Worm (Caenorhabditis elegans) whole organism, early embryonic: ENCODE results near the gene mak-1.

ENCODE experiments used
- B0310.2 ChIP-seq: sonication (generic microtip); optimal IDR thresholded peaks from 2 replicates; lab custom pipeline; 2016; ENCODE audit warnings: mild to moderate bottlenecking, missing genetic modification characterization, missing compliant biosample characterization
- F13C5.2 ChIP-seq: sonication (generic microtip); optimal IDR thresholded peaks from 2 replicates; lab custom pipeline; 2017; ENCODE audit warnings: mild to moderate bottlenecking, missing genetic modification characterization, inconsistent platforms, missing compliant biosample characterization
- ama-1 ChIP-seq: fragments of 150-350 bp; optimal IDR thresholded peaks from 2 replicates; lab custom pipeline; 2014
- ceh-36 ChIP-seq: sonication (generic microtip); optimal IDR thresholded peaks from 2 replicates; lab custom pipeline; 2016; ENCODE audit warnings: missing genetic modification characterization, inconsistent platforms, missing compliant biosample characterization
- ets-7 ChIP-seq: sonication (generic microtip); optimal IDR thresholded peaks from 2 replicates; lab custom pipeline; 2016; ENCODE audit warnings: missing genotype, missing genetic modification characterization, missing compliant biosample characterization
- flt-1 ChIP-seq: fragments of 200-800 bp; sonication (Bioruptor generic); IDR thresholded peaks from 2 replicates; pipeline ENCODE4 v1.3.6; 2022; ENCODE audit warnings: missing genetic modification characterization, missing compliant biosample characterization
- hmbx-1 ChIP-seq: sonication (generic microtip); optimal IDR thresholded peaks from 2 replicates; lab custom pipeline; 2016; ENCODE audit warnings: mild to moderate bottlenecking, missing genetic modification characterization, missing compliant biosample characterization
- hnd-1 ChIP-seq: sonication (generic microtip); optimal IDR thresholded peaks from 2 replicates; lab custom pipeline; 2016; ENCODE audit warnings: missing genetic modification characterization, missing compliant biosample characterization
- pes-1 ChIP-seq: fragments of 200-800 bp; sonication (Bioruptor generic); IDR thresholded peaks from 2 replicates; pipeline ENCODE4 v1.3.6; 2022; ENCODE audit warnings: missing genetic modification reagents, missing genetic modification characterization, missing compliant biosample characterization
- scrt-1 ChIP-seq: fragments of 200-800 bp; sonication (Bioruptor generic); IDR thresholded peaks from 2 replicates; pipeline ENCODE4 v1.3.6; 2022; ENCODE audit warnings: missing genetic modification characterization, missing compliant biosample characterization
- sea-1 ChIP-seq: fragments of 200-800 bp; sonication (Bioruptor generic); conservative IDR thresholded peaks from 2 replicates; pipeline ENCODE4 v1.3.6; 2022; ENCODE audit warnings: missing genetic modification characterization, missing compliant biosample characterization
- tbx-37 ChIP-seq: fragments of 200-800 bp; sonication (Bioruptor generic); conservative IDR thresholded peaks from 2 replicates; pipeline ENCODE4 v1.3.6; 2022; ENCODE audit warnings: missing genetic modification reagents, missing genetic modification characterization, missing compliant biosample characterization
- tra-4 ChIP-seq: sonication (generic microtip); optimal IDR thresholded peaks from 2 replicates; lab custom pipeline; 2017; ENCODE audit warnings: missing genetic modification characterization, missing compliant biosample characterization

DNA sequence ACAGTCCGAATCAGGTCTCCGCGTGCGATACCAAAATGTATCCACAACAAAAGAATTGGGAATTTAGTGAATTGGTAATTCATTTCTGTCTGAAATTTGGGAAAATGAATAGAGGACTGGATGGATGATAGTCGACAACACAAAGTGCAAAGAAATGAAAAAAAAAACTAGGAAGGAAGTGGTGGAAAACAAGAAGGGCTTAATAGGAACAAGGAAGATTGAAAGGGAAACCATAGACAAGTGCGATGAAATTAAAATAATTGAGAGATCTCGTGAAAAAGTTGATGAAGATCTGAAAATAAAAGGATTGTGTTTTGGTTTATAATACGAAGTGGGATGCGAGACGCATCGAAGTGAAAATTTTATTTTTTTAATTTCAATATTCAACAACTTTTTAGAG lies 50.2 kb downstream of the mak-1 start, which contains the start of gene F07H5.7:
- no peak for TF ChIP-seq ets-7
- TF ChIP-seq pes-1 = no peak
- no peak for TF ChIP-seq tra-4
- TF ChIP-seq flt-1 (GFP tag; lab: Robert Waterston, UW) = no peak
- TF ChIP-seq F13C5.2 = no peak
- no peak for TF ChIP-seq ama-1 (lab: Kevin White, UChicago)
- no peak for TF ChIP-seq hnd-1
- no peak for TF ChIP-seq scrt-1 (GFP tag; lab: Robert Waterston, UW)
- TF ChIP-seq tbx-37 (GFP tag; lab: Robert Waterston, UW) = no peak
- TF ChIP-seq ceh-36 = no peak
- TF ChIP-seq sea-1 = no peak
- TF ChIP-seq hmbx-1 = no peak
- no peak for TF ChIP-seq B0310.2 (tag; lab: Kevin White, UChicago)
